Fruit fly (Drosophila melanogaster) whole organism, prepupa: ENCODE measurements around the gene CG43229.

Source experiments
- CG6276 ChIP-seq: fragments of 200-800 bp; sonication (Bioruptor generic); optimal IDR thresholded peaks from 2 replicates; lab custom pipeline; 2017; ENCODE audit warnings: missing biosample characterization, mild to moderate bottlenecking, missing genetic modification characterization
- CG6792 ChIP-seq: fragments of 200-800 bp; sonication (Bioruptor generic); optimal IDR thresholded peaks from 3 replicates; lab custom pipeline; 2016; ENCODE audit warnings: missing biosample characterization, missing genetic modification characterization
- CG7368 ChIP-seq: fragments of 200-800 bp; sonication (Bioruptor generic); optimal IDR thresholded peaks from 3 replicates; lab custom pipeline; 2016; ENCODE audit warnings: missing biosample characterization, missing genetic modification characterization
- Gug ChIP-seq: fragments of 200-800 bp; sonication (Bioruptor generic); IDR thresholded peaks from 2 replicates; pipeline ENCODE4 v1.3.6; 2022; ENCODE audit warnings: missing biosample characterization, missing genetic modification characterization
- Hr38 ChIP-seq: sonication (Bioruptor generic); optimal IDR thresholded peaks from 2 replicates; lab custom pipeline; 2016; ENCODE audit warnings: missing biosample characterization, missing genetic modification characterization
- Met ChIP-seq: fragments of 200-800 bp; sonication (Bioruptor generic); optimal IDR thresholded peaks from 3 replicates; lab custom pipeline; 2016; ENCODE audit warnings: missing biosample characterization, missing genetic modification characterization
- OdsH ChIP-seq: fragments of 200-800 bp; sonication (Bioruptor generic); optimal IDR thresholded peaks from 3 replicates; lab custom pipeline; 2016; ENCODE audit warnings: missing biosample characterization, missing genetic modification characterization
- dsx ChIP-seq: fragments of 200-800 bp; optimal IDR thresholded peaks from 3 replicates; lab custom pipeline; 2019; ENCODE audit warnings: missing biosample characterization, mild to moderate bottlenecking, missing genetic modification characterization, moderate library complexity; ENCODE audit not compliant: poor library complexity, severe bottlenecking
- eg ChIP-seq: fragments of 200-800 bp; sonication (Bioruptor generic); IDR thresholded peaks from 3 replicates; pipeline ENCODE4 v1.3.6; 2022; ENCODE audit warnings: missing biosample characterization, missing genetic modification characterization
- esn ChIP-seq: fragments of 200-800 bp; sonication (Bioruptor generic); optimal IDR thresholded peaks from 2 replicates; lab custom pipeline; 2016; ENCODE audit warnings: missing biosample characterization, mild to moderate bottlenecking, missing genetic modification characterization, moderate library complexity
- spab ChIP-seq: fragments of 200-800 bp; sonication (Bioruptor generic); optimal IDR thresholded peaks from 2 replicates; lab custom pipeline; 2017; ENCODE audit warnings: missing biosample characterization, mild to moderate bottlenecking, missing genetic modification characterization, missing genetic modification reagents
- ss ChIP-seq, 2 experiments: fragments of 200-800 bp; sonication (Bioruptor generic); optimal IDR thresholded peaks; 2 replicates in 1 of 2; 3 replicates in 1 of 2; lab custom pipeline; 2017 to 2018; ENCODE audit warnings: mild to moderate bottlenecking in 2 of 2, missing biosample characterization in 2 of 2, missing genetic modification characterization in 2 of 2, moderate library complexity in 1 of 2
- vri ChIP-seq: fragments of 200-800 bp; sonication (Bioruptor generic); optimal IDR thresholded peaks from 3 replicates; lab custom pipeline; 2016; ENCODE audit warnings: missing biosample characterization, mild to moderate bottlenecking, missing genetic modification characterization

dm6 chrX:18138297-18138696 is at the start of gene CG43229:
- TF ChIP-seq CG6276 (GFP tag; lab: Kevin White, UChicago) = no peak
- no peak for TF ChIP-seq OdsH (GFP tag; lab: Kevin White, UChicago)
- TF ChIP-seq dsx (GFP tag; lab: Kevin White, UChicago) = no peak
- no peak for TF ChIP-seq eg (GFP tag; lab: Robert Waterston, UW)
- no peak for TF ChIP-seq CG6792
- TF ChIP-seq esn (GFP tag; lab: Kevin White, UChicago) = no peak
- no peak for TF ChIP-seq Met (GFP tag; lab: Kevin White, UChicago)
- no peak for TF ChIP-seq vri
- TF ChIP-seq ss (GFP tag; optimal IDR thresholded peaks at IDR 0.05; lab: Kevin White, UChicago) = no peak
- no peak for TF ChIP-seq Gug (GFP tag; lab: Robert Waterston, UW)
- no peak for TF ChIP-seq CG7368 (GFP tag; lab: Kevin White, UChicago)
- TF ChIP-seq spab (GFP tag; lab: Kevin White, UChicago) = no peak
- TF ChIP-seq Hr38 (GFP tag; lab: Kevin White, UChicago) = no peak
